Worm (Caenorhabditis elegans) whole organism, L3 larva: ENCODE measurements around the gene F55C9.14.

Experiments
- aly-2 ChIP-seq: fragments of 150-350 bp; optimal IDR thresholded peaks from 2 replicates; lab custom pipeline; 2014; ENCODE audit warnings: missing biosample characterization, missing genetic modification characterization
- ama-1 ChIP-seq: fragments of 150-350 bp; optimal IDR thresholded peaks from 2 replicates; lab custom pipeline; 2018
- ceh-28 ChIP-seq: fragments of 150-350 bp; optimal IDR thresholded peaks from 2 replicates; lab custom pipeline; 2014; ENCODE audit warnings: missing biosample characterization, missing genetic modification reagents, missing genetic modification characterization
- ceh-82 ChIP-seq: fragments of 150-350 bp; optimal IDR thresholded peaks from 2 replicates; lab custom pipeline; 2014; ENCODE audit warnings: missing biosample characterization, missing genetic modification characterization
- daf-12 ChIP-seq: fragments of 150-350 bp; optimal IDR thresholded peaks from 2 replicates; lab custom pipeline; 2014; ENCODE audit warnings: missing biosample characterization, missing genetic modification reagents, missing genetic modification characterization
- egl-27 ChIP-seq: sonication (generic microtip); optimal IDR thresholded peaks from 4 replicates; lab custom pipeline; 2017; ENCODE audit warnings: missing biosample characterization, missing genetic modification reagents, missing genetic modification characterization
- egl-5 ChIP-seq: fragments of 150-350 bp; optimal IDR thresholded peaks from 2 replicates; lab custom pipeline; 2017; ENCODE audit warnings: missing biosample characterization, missing genetic modification reagents, missing genetic modification characterization, inconsistent platforms
- elt-1 ChIP-seq: fragments of 150-350 bp; optimal IDR thresholded peaks from 2 replicates; lab custom pipeline; 2014; ENCODE audit warnings: missing biosample characterization, missing genetic modification characterization
- elt-2 ChIP-seq: sonication (generic microtip); optimal IDR thresholded peaks from 2 replicates; lab custom pipeline; 2016; ENCODE audit warnings: missing genetic modification reagents, mild to moderate bottlenecking, missing genetic modification characterization, missing compliant biosample characterization
- elt-3 ChIP-seq, 3 experiments: fragments of 150-350 bp in 1 of 3; sonication (generic microtip) in 2 of 3; optimal IDR thresholded peaks; 2 replicates in 2 of 3; 4 replicates in 1 of 3; lab custom pipeline; 2014 to 2017; ENCODE audit warnings: missing biosample characterization in 3 of 3, missing genetic modification characterization in 3 of 3
- eor-1 ChIP-seq, 2 experiments: fragments of 150-350 bp; optimal IDR thresholded peaks; 2 replicates each; lab custom pipeline; 2014 to 2018; ENCODE audit warnings: missing biosample characterization in 2 of 2, missing genetic modification characterization in 2 of 2
- fkh-10 ChIP-seq: sonication (generic microtip); optimal IDR thresholded peaks from 2 replicates; lab custom pipeline; 2017; ENCODE audit warnings: missing biosample characterization, missing genetic modification reagents, missing genetic modification characterization
- fkh-2 ChIP-seq: fragments of 150-350 bp; optimal IDR thresholded peaks from 2 replicates; lab custom pipeline; 2014; ENCODE audit warnings: missing biosample characterization, missing genetic modification reagents, missing genetic modification characterization
- fos-1 ChIP-seq: fragments of 150-350 bp; optimal IDR thresholded peaks from 2 replicates; lab custom pipeline; 2014; ENCODE audit warnings: missing biosample characterization, missing genetic modification characterization
- jun-1 ChIP-seq: fragments of 150-350 bp; optimal IDR thresholded peaks from 2 replicates; lab custom pipeline; 2014; ENCODE audit warnings: missing biosample characterization, missing genetic modification reagents, missing genetic modification characterization
- lin-15B ChIP-seq: fragments of 150-350 bp; optimal IDR thresholded peaks from 2 replicates; lab custom pipeline; 2014; ENCODE audit warnings: missing biosample characterization, missing genetic modification characterization
- lin-39 ChIP-seq: fragments of 150-350 bp; optimal IDR thresholded peaks from 2 replicates; lab custom pipeline; 2018; ENCODE audit warnings: missing biosample characterization, missing genetic modification reagents, missing genetic modification characterization
- lsy-12 ChIP-seq: sonication (generic microtip); optimal IDR thresholded peaks from 2 replicates; lab custom pipeline; 2016; ENCODE audit warnings: mild to moderate bottlenecking, missing genetic modification characterization, missing compliant biosample characterization
- mdl-1 ChIP-seq: fragments of 150-350 bp; optimal IDR thresholded peaks from 2 replicates; lab custom pipeline; 2014; ENCODE audit warnings: missing biosample characterization, missing genetic modification characterization
- mml-1 ChIP-seq: fragments of 150-350 bp; sonication (generic microtip); optimal IDR thresholded peaks from 3 replicates; lab custom pipeline; 2014; ENCODE audit warnings: missing biosample characterization, missing genetic modification characterization
- nfya-1 ChIP-seq: sonication (generic microtip); optimal IDR thresholded peaks from 2 replicates; lab custom pipeline; 2017; ENCODE audit warnings: missing genetic modification characterization, mild to moderate bottlenecking, missing compliant biosample characterization, antibody characterized with exemption, moderate library complexity; ENCODE audit not compliant: insufficient read depth
- nhr-11 ChIP-seq: fragments of 150-350 bp; optimal IDR thresholded peaks from 2 replicates; lab custom pipeline; 2014; ENCODE audit warnings: missing biosample characterization, missing genetic modification characterization
- nhr-12 ChIP-seq: fragments of 150-350 bp; optimal IDR thresholded peaks from 2 replicates; lab custom pipeline; 2014; ENCODE audit warnings: missing biosample characterization, missing genetic modification characterization
- nhr-23 ChIP-seq: fragments of 150-350 bp; optimal IDR thresholded peaks from 2 replicates; lab custom pipeline; 2014; ENCODE audit warnings: missing biosample characterization, missing genetic modification reagents, missing genetic modification characterization
- nhr-237 ChIP-seq: fragments of 150-350 bp; optimal IDR thresholded peaks from 2 replicates; lab custom pipeline; 2014; ENCODE audit warnings: missing biosample characterization, missing genetic modification characterization
- nhr-25 ChIP-seq: sonication (generic microtip); optimal IDR thresholded peaks from 2 replicates; lab custom pipeline; 2017; ENCODE audit warnings: missing biosample characterization, missing genetic modification characterization
- nhr-43 ChIP-seq: sonication (generic microtip); optimal IDR thresholded peaks from 2 replicates; lab custom pipeline; 2016; ENCODE audit warnings: mild to moderate bottlenecking, missing genetic modification characterization, missing compliant biosample characterization; ENCODE audit not compliant: poor library complexity, severe bottlenecking
- nhr-67 ChIP-seq: fragments of 150-350 bp; optimal IDR thresholded peaks from 2 replicates; lab custom pipeline; 2014; ENCODE audit warnings: missing biosample characterization, missing genetic modification characterization
- nhr-76 ChIP-seq: fragments of 150-350 bp; sonication (generic microtip); optimal IDR thresholded peaks from 5 replicates; lab custom pipeline; 2014; ENCODE audit warnings: missing biosample characterization, missing genetic modification characterization
- pha-4 ChIP-seq: fragments of 150-350 bp; optimal IDR thresholded peaks from 2 replicates; lab custom pipeline; 2014; ENCODE audit warnings: missing biosample characterization, missing genetic modification reagents, missing genetic modification characterization
- pqm-1 ChIP-seq: fragments of 150-350 bp; optimal IDR thresholded peaks from 2 replicates; lab custom pipeline; 2017; ENCODE audit warnings: missing biosample characterization, missing genetic modification characterization, inconsistent platforms
- sea-2 ChIP-seq: fragments of 150-350 bp; sonication (generic microtip); optimal IDR thresholded peaks from 4 replicates; lab custom pipeline; 2014; ENCODE audit warnings: missing biosample characterization, missing genetic modification reagents, missing genetic modification characterization
- skn-1 ChIP-seq: fragments of 150-350 bp; optimal IDR thresholded peaks from 2 replicates; lab custom pipeline; 2014; ENCODE audit warnings: missing biosample characterization, missing genetic modification characterization
- snpc-4 ChIP-seq: fragments of 150-350 bp; optimal IDR thresholded peaks from 2 replicates; lab custom pipeline; 2014; ENCODE audit warnings: missing biosample characterization, missing genetic modification characterization
- tbx-2 ChIP-seq: sonication (generic microtip); optimal IDR thresholded peaks from 2 replicates; lab custom pipeline; 2016; ENCODE audit warnings: mild to moderate bottlenecking, missing genetic modification characterization, missing compliant biosample characterization
- unc-62 ChIP-seq: fragments of 150-350 bp; sonication (generic microtip); optimal IDR thresholded peaks from 4 replicates; lab custom pipeline; 2014; ENCODE audit warnings: missing biosample characterization, missing genetic modification reagents, missing genetic modification characterization
- zag-1 ChIP-seq: fragments of 150-350 bp; optimal IDR thresholded peaks from 2 replicates; lab custom pipeline; 2014; ENCODE audit warnings: missing biosample characterization, missing genetic modification characterization
- ztf-11 ChIP-seq: fragments of 150-350 bp; optimal IDR thresholded peaks from 2 replicates; lab custom pipeline; 2014; ENCODE audit warnings: missing biosample characterization, missing genetic modification characterization
- ztf-4 ChIP-seq: fragments of 150-350 bp; optimal IDR thresholded peaks from 2 replicates; lab custom pipeline; 2014; ENCODE audit warnings: missing biosample characterization, missing genetic modification characterization

Gene F55C9.14

DNA sequence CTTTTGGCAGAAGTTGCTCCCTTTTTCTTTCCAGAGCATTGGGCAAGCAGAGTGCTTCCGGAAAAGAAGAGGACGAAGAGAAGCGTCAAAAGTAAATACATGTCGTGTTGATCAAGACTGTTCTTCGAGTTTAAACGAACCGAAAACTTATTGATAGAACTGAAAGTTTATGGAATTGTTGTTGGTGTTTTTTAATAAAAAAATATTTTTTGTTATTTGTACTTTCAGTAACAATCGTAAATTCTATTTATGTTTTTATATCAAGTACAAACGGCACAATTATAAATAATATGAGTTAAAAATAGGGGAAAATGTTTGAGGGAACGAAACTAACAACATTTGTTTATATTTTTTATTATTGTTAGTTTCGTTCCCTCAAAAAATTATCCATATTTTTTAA lies 41.7 kb upstream of the F55C9.14 start, which contains the start of gene F21D9.3:
F21D9.3 (minus strand) TSS at position 101 of the 400 bp plus-strand sequence.
- TF ChIP-seq lsy-12 (tag; lab: Kevin White, UChicago) (no peak), aly-2 (tag; lab: Kevin White, UChicago) (no peak), jun-1 (no peak)

ce11 chrV:19259403-19259802 lies 40.0 kb upstream of the F55C9.14 start:
- TF ChIP-seq lin-15B (tag; lab: Kevin White, UChicago): no peak
- TF ChIP-seq pqm-1 (tag; lab: Kevin White, UChicago): no peak
- no peak for TF ChIP-seq elt-1 (tag; lab: Kevin White, UChicago)
- TF ChIP-seq ceh-82 (tag; lab: Kevin White, UChicago): no peak
- TF ChIP-seq egl-27 (tag; lab: Kevin White, UChicago): no peak
- TF ChIP-seq lsy-12 (tag; lab: Kevin White, UChicago): no peak
- no peak for TF ChIP-seq nfya-1 (tag; lab: Kevin White, UChicago)
- no peak for TF ChIP-seq ama-1 (lab: Kevin White, UChicago)
- no peak for TF ChIP-seq elt-3 (tag; optimal IDR thresholded peaks at IDR 0.05; lab: Kevin White, UChicago)
- no peak for TF ChIP-seq nhr-67
- TF ChIP-seq lin-39 (tag; lab: Kevin White, UChicago): no peak
- no peak for TF ChIP-seq pha-4 (tag; lab: Kevin White, UChicago)
- TF ChIP-seq nhr-76: no peak
- no peak for TF ChIP-seq unc-62

DNA sequence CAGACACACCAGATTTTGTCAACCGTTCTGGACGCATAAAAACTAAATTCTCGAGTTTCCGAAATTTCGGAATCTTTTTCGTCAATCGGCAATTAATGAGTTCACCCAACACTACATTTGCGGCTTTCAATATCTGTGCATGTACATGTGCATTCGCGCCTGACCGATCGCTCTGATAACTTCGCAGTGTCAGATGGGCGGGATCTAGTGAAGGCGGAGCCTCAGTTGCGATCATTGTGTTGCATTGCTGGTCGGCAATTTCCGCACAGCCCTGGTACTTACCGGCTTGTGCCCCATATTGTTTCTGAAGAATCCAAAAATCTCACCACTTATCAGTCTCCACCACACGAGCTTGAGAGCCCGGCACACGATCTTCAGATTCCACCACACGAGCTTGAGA lies 38.7 kb upstream of the F55C9.14 start:
- no peak for TF ChIP-seq nhr-43 (tag; lab: Kevin White, UChicago)
- TF ChIP-seq daf-12 (tag; lab: Kevin White, UChicago): no peak
- TF ChIP-seq snpc-4 (tag; lab: Kevin White, UChicago): no peak
- no peak for TF ChIP-seq egl-5 (tag; lab: Kevin White, UChicago)
- TF ChIP-seq ceh-82 (tag; lab: Kevin White, UChicago): no peak
- TF ChIP-seq mdl-1: no peak
- TF ChIP-seq elt-2 (tag; lab: Kevin White, UChicago): no peak
- no peak for TF ChIP-seq nhr-12 (tag; lab: Kevin White, UChicago)
- no peak for TF ChIP-seq pqm-1 (tag; lab: Kevin White, UChicago)
- no peak for TF ChIP-seq eor-1 (tag; optimal IDR thresholded peaks at IDR 0.05; lab: Kevin White, UChicago)
- no peak for TF ChIP-seq unc-62
- TF ChIP-seq skn-1 (tag; lab: Kevin White, UChicago): no peak
- TF ChIP-seq sea-2 (GFP tag; lab: Kevin White, UChicago): no peak
- TF ChIP-seq nhr-11 (tag; lab: Kevin White, UChicago): no peak
- TF ChIP-seq lin-39 (tag; lab: Kevin White, UChicago): no peak
- TF ChIP-seq, all 47 proteins: peak for 0

ce11 chrV:19262349-19262748 lies 37.0 kb upstream of the F55C9.14 start, which contains the start of gene F21D9.2:
Gene F21D9.2, minus strand, starts transcription at chrV:19262449.
- TF ChIP-seq fkh-10 (GFP tag; lab: Kevin White, UChicago) (no peak), nfya-1 (tag; lab: Kevin White, UChicago) (no peak), ztf-11 (tag; lab: Kevin White, UChicago) (no peak), ceh-28 (tag; lab: Kevin White, UChicago) (no peak), nhr-11 (tag; lab: Kevin White, UChicago) (no peak), fos-1 (no peak), tbx-2 (tag; lab: Kevin White, UChicago) (no peak), ceh-82 (tag; lab: Kevin White, UChicago) (no peak), egl-27 (tag; lab: Kevin White, UChicago) (no peak), nhr-237 (no peak), zag-1 (tag; lab: Kevin White, UChicago) (no peak), mdl-1 (no peak), mml-1 (tag; lab: Kevin White, UChicago) (no peak), pha-4 (tag; lab: Kevin White, UChicago) (no peak), nhr-25 (no peak), ztf-4 (tag; lab: Kevin White, UChicago) (no peak), unc-62 (no peak), nhr-23 (tag; lab: Kevin White, UChicago) (no peak), fkh-2 (tag; lab: Kevin White, UChicago) (no peak), nhr-76 (no peak)
- TF ChIP-seq, all 47 proteins: peak for 0
